Worm (Caenorhabditis elegans) whole organism, L4 larva: ENCODE results near the gene pei-1.

Source experiments
- D1046.2 ChIP-seq: fragments of 200-800 bp; sonication (Bioruptor generic); IDR thresholded peaks from 2 replicates; pipeline ENCODE4 v1.3.6; 2022; ENCODE audit warnings: missing genetic modification characterization, missing compliant biosample characterization
- F10B5.3 ChIP-seq: sonication (generic microtip); optimal IDR thresholded peaks from 2 replicates; lab custom pipeline; 2016; ENCODE audit warnings: mild to moderate bottlenecking, missing genetic modification characterization, missing compliant biosample characterization
- F44E2.7 ChIP-seq: fragments of 200-800 bp; sonication (Bioruptor generic); IDR thresholded peaks from 2 replicates; pipeline ENCODE4 v2.1.2; 2022; ENCODE audit warnings: missing genetic modification characterization, missing compliant biosample characterization
- Y75B8A.6 ChIP-seq: fragments of 200-800 bp; sonication (Bioruptor generic); IDR thresholded peaks from 2 replicates; pipeline ENCODE4 v1.3.6; 2022; ENCODE audit warnings: missing genetic modification reagents, missing genetic modification characterization, missing compliant biosample characterization
- ZK337.2 ChIP-seq: fragments of 200-800 bp; sonication (Bioruptor generic); IDR thresholded peaks from 2 replicates; pipeline ENCODE4 v1.3.6; 2022; ENCODE audit warnings: missing genetic modification reagents, missing genetic modification characterization, missing compliant biosample characterization
- aly-2 ChIP-seq: sonication (generic microtip); optimal IDR thresholded peaks from 2 replicates; lab custom pipeline; 2018; ENCODE audit warnings: missing biosample characterization, missing genetic modification characterization
- ama-1 ChIP-seq: fragments of 150-350 bp; optimal IDR thresholded peaks from 2 replicates; lab custom pipeline; 2014; ENCODE audit warnings: inconsistent platforms, mixed read lengths
- attf-4 ChIP-seq: sonication (generic microtip); optimal IDR thresholded peaks from 3 replicates; lab custom pipeline; 2017; ENCODE audit warnings: missing biosample characterization, missing genetic modification characterization
- ceh-32 ChIP-seq: sonication (generic microtip); optimal IDR thresholded peaks from 2 replicates; lab custom pipeline; 2016; ENCODE audit warnings: mild to moderate bottlenecking, missing genetic modification characterization, missing compliant biosample characterization; ENCODE audit not compliant: poor library complexity
- cey-2 ChIP-seq: sonication (generic microtip); optimal IDR thresholded peaks from 3 replicates; lab custom pipeline; 2017; ENCODE audit warnings: missing genetic modification characterization, mild to moderate bottlenecking, missing compliant biosample characterization, antibody characterized with exemption, borderline replicate concordance; ENCODE audit not compliant: insufficient read depth
- dmd-6 ChIP-seq: fragments of 200-800 bp; sonication (Bioruptor generic); IDR thresholded peaks from 2 replicates; pipeline ENCODE4 v1.3.6; 2022; ENCODE audit warnings: missing genetic modification reagents, missing genetic modification characterization, missing compliant biosample characterization
- egl-43 ChIP-seq: fragments of 200-800 bp; sonication (Bioruptor generic); IDR thresholded peaks from 2 replicates; pipeline ENCODE4 v1.3.6; 2022; ENCODE audit warnings: missing genetic modification reagents, missing genetic modification characterization, missing compliant biosample characterization
- hlh-11 ChIP-seq: fragments of 200-800 bp; sonication (Bioruptor generic); optimal IDR thresholded peaks from 2 replicates; lab custom pipeline; 2018; ENCODE audit warnings: mild to moderate bottlenecking, missing genetic modification characterization, missing compliant biosample characterization
- hmg-1.1 ChIP-seq: fragments of 200-800 bp; sonication (Bioruptor generic); IDR thresholded peaks from 2 replicates; pipeline ENCODE4 v1.3.6; 2022; ENCODE audit warnings: missing genetic modification reagents, missing genetic modification characterization, missing compliant biosample characterization
- lim-7 ChIP-seq: fragments of 200-800 bp; sonication (Bioruptor generic); IDR thresholded peaks from 2 replicates; pipeline ENCODE4 v1.3.6; 2022; ENCODE audit warnings: missing genetic modification characterization, missing compliant biosample characterization
- lsy-2 ChIP-seq, 2 experiments: fragments of 150-350 bp in 1 of 2; sonication (generic microtip) in 1 of 2; optimal IDR thresholded peaks; 2 replicates each; lab custom pipeline; 2014 to 2017; ENCODE audit warnings: missing biosample characterization in 2 of 2, missing genetic modification characterization in 2 of 2
- nhr-102 ChIP-seq: sonication (generic microtip); optimal IDR thresholded peaks from 2 replicates; lab custom pipeline; 2016; ENCODE audit warnings: mild to moderate bottlenecking, missing genetic modification characterization, moderate library complexity, missing compliant biosample characterization
- nhr-237 ChIP-seq: sonication (generic microtip); optimal IDR thresholded peaks from 2 replicates; lab custom pipeline; 2017; ENCODE audit warnings: missing biosample characterization, missing genetic modification characterization
- php-3 ChIP-seq: fragments of 200-800 bp; sonication (Bioruptor generic); IDR thresholded peaks from 2 replicates; pipeline ENCODE4 v1.3.6; 2022; ENCODE audit warnings: missing genetic modification reagents, missing genetic modification characterization, missing compliant biosample characterization
- pqm-1 ChIP-seq: sonication (generic microtip); optimal IDR thresholded peaks from 2 replicates; lab custom pipeline; 2017; ENCODE audit warnings: missing biosample characterization, missing genetic modification characterization
- sdz-12 ChIP-seq: fragments of 200-800 bp; sonication (Bioruptor generic); optimal IDR thresholded peaks from 2 replicates; lab custom pipeline; 2018; ENCODE audit warnings: mild to moderate bottlenecking, missing genetic modification characterization, missing compliant biosample characterization
- tag-97 ChIP-seq: fragments of 200-800 bp; sonication (Bioruptor generic); IDR thresholded peaks from 2 replicates; pipeline ENCODE4 v1.3.6; 2022; ENCODE audit warnings: missing genetic modification characterization, missing compliant biosample characterization
- tra-1 ChIP-seq: fragments of 200-800 bp; sonication (Bioruptor generic); IDR thresholded peaks from 2 replicates; pipeline ENCODE4 v1.3.6; 2022; ENCODE audit warnings: missing genetic modification reagents, missing genetic modification characterization, missing compliant biosample characterization
- unc-62 ChIP-seq, 3 experiments: fragments of 150-350 bp in 1 of 3; sonication (generic microtip); optimal IDR thresholded peaks in 2 of 3; peaks in 1 of 3; 1 replicate in 1 of 3; 2 replicates in 2 of 3; lab custom pipeline; 2014 to 2017; ENCODE audit warnings: missing biosample characterization in 3 of 3, missing genetic modification characterization in 3 of 3, missing genetic modification reagents in 3 of 3, missing genotype in 1 of 3

pei-1 gene

DNA sequence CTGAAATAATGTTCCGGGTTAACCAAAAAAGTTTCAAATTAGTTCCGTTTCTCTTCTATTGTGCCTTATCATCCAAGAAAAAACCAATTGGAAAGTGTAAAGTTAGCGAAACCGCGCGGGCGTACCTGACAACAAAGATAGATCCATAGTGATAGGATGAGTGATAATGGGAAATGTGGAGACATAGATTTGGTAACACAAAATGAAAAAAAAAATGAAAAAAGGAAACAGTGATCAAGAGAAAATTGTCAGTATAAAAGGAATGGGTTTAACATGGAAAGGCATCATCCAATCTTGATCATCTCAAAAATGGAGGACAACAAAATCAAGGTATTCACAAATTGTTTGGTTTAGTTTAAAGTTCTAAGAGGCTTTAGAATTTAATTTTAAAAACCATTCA lies 29.2 kb downstream of the pei-1 start, which contains the start of gene col-122:
Gene col-122, plus strand, starts transcription at position 301 of the 400 bp plus-strand sequence.
- TF ChIP-seq cey-2 (tag; lab: Kevin White, UChicago), result peak; percentile 47
- TF ChIP-seq hmg-1.1 (GFP tag; lab: Robert Waterston, UW), result no peak

DNA sequence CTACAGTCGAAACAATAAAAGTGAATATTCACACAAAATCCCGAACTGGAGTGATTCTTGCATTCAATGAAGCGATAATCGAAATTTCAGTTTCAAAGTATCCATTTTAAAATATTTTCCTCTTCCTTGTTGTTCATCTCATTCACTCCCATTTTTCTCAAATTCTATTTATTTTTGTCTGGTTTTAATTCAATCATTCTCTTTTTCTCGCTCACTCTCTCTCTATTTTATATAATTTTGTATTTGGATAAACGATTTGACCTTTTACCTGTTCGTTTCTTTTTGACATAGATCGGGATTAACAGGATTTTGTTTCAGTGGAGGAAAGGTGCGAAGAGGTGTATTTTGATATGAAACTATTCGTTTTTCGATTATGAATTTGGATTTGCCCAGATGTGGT lies 46.3 kb downstream of the pei-1 start, which contains the start of gene T05A1.5:
Gene T05A1.5, plus strand, starts transcription at position 301 of the 400 bp plus-strand sequence.
- TF ChIP-seq ceh-32 (tag; lab: Kevin White, UChicago) (no peak), lim-7 (GFP tag; lab: Robert Waterston, UW) (no peak), tra-1 (GFP tag; lab: Robert Waterston, UW) (no peak), attf-4 (tag; lab: Kevin White, UChicago) (no peak), F44E2.7 (no peak), F10B5.3 (no peak), sdz-12 (no peak), Y75B8A.6 (no peak), tag-97 (no peak), ZK337.2 (no peak), D1046.2 (GFP tag; lab: Robert Waterston, UW) (no peak), lsy-2 (tag; optimal IDR thresholded peaks at IDR 0.05; lab: Kevin White, UChicago) (no peak), egl-43 (GFP tag; lab: Robert Waterston, UW) (no peak)
- TF ChIP-seq, all 104 proteins: peak for 0

DNA sequence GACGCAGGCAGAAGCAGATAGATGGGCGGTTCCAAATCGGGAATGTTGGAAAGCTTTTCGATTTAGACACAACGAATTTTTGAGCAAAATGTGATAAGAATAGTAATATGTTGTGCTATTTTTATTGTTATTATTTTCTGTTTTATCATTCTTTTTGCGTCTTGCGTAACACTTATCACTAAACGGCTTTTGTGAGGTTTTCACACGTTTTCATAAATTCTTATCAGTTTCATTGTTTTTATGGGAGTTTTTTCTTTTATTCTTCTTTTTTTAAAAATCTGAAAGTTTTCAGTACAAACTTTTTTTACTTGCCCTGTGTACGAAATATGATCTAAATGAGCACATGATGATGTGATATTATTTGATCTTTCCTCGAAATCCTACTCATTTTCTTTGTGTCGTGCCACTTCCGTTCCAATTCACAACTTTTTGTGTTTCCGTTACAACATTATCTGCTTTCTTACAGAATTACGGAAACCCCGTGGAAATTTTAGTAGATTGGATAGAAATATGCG lies 51.9 kb downstream of the pei-1 start, which contains the start of gene fbl-1:
Gene fbl-1, plus strand, starts transcription at position 465 of the 515 bp plus-strand sequence.
- no peak for TF ChIP-seq nhr-237 (tag; lab: Kevin White, UChicago)
- TF ChIP-seq unc-62 (GFP tag; optimal IDR thresholded peaks at IDR 0.05 in 1 of 2; lab: Kevin White, UChicago), result peak in 1 of 2 experiments; percentile 71
- TF ChIP-seq unc-62 (tag; optimal IDR thresholded peaks at IDR 0.05; lab: Kevin White, UChicago), result no peak
- TF ChIP-seq ama-1 (lab: Kevin White, UChicago), result no peak
- peak; percentile 50; the same call in 1 of the 2 replicates for TF ChIP-seq dmd-6 (GFP tag; lab: Robert Waterston, UW)
- peak; percentile 29 for TF ChIP-seq hlh-11 (tag; lab: Kevin White, UChicago)
- no peak for TF ChIP-seq nhr-102 (tag; lab: Kevin White, UChicago)
- no peak for TF ChIP-seq aly-2
- peak; percentile 84 for TF ChIP-seq php-3 (GFP tag; lab: Robert Waterston, UW)
- TF ChIP-seq pqm-1, result peak; percentile 69
